Worm (Caenorhabditis elegans): ENCODE data around the gene rpl-38.

ce11 chrV:15479825-15480224 is 32.1 kb upstream of the rpl-38 start:
- no peak for TF ChIP-seq Y105C5A.15 (GFP tag; IDR thresholded peaks at IDR 0.05)
- TF ChIP-seq Y48G9A.11 (GFP tag; IDR thresholded peaks at IDR 0.05): no peak; the same call in 1 of the 2 replicates
- TF ChIP-seq lin-15B (tag; optimal IDR thresholded peaks at IDR 0.05): no peak
- no peak for TF ChIP-seq ZK546.5 (tag; optimal IDR thresholded peaks at IDR 0.05)
- no peak for TF ChIP-seq ceh-82 (tag; optimal IDR thresholded peaks at IDR 0.05)
- no peak for TF ChIP-seq zag-1 (tag; optimal IDR thresholded peaks at IDR 0.05)
- no peak for TF ChIP-seq ama-1 (optimal IDR thresholded peaks at IDR 0.05)
- no peak for TF ChIP-seq unc-62 (GFP tag; optimal IDR thresholded peaks at IDR 0.05 in 1 of 2)
- no peak for TF ChIP-seq unc-62 (tag; optimal IDR thresholded peaks at IDR 0.05)

Measured in whole organism, L4 larva.